Worm (Caenorhabditis elegans) whole organism, midembryonic: ENCODE data around the gene F02E11.7.

Source experiments
- T22C8.4 ChIP-seq: fragments of 200-800 bp; sonication (Bioruptor generic); IDR thresholded peaks from 2 replicates; pipeline ENCODE4 v1.3.6; 2022; ENCODE audit warnings: missing genetic modification characterization, missing compliant biosample characterization
- cog-1 ChIP-seq: sonication (generic microtip); optimal IDR thresholded peaks from 2 replicates; lab custom pipeline; 2016; ENCODE audit warnings: missing genetic modification characterization, missing compliant biosample characterization
- flt-1 ChIP-seq: fragments of 200-800 bp; sonication (Bioruptor generic); IDR thresholded peaks from 2 replicates; pipeline ENCODE4 v1.3.6; 2022; ENCODE audit warnings: missing genetic modification characterization, missing compliant biosample characterization
- klf-2 ChIP-seq: fragments of 200-800 bp; sonication (Bioruptor generic); conservative IDR thresholded peaks from 2 replicates; pipeline ENCODE4 v1.3.6; 2022; ENCODE audit warnings: missing genetic modification reagents, missing genetic modification characterization, missing compliant biosample characterization
- med-1 ChIP-seq: sonication (generic microtip); optimal IDR thresholded peaks from 2 replicates; lab custom pipeline; 2017; ENCODE audit warnings: missing genetic modification characterization, mild to moderate bottlenecking, missing compliant biosample characterization, antibody characterized with exemption, missing genetic modification reagents; ENCODE audit not compliant: insufficient read depth
- ref-1 ChIP-seq: fragments of 200-800 bp; sonication (Bioruptor generic); conservative IDR thresholded peaks from 2 replicates; pipeline ENCODE4 v1.3.6; 2022; ENCODE audit warnings: missing genetic modification reagents, missing genetic modification characterization, missing compliant biosample characterization
- tab-1 ChIP-seq: fragments of 200-800 bp; sonication (Bioruptor generic); IDR thresholded peaks from 2 replicates; pipeline ENCODE4 v1.3.6; 2022; ENCODE audit warnings: missing genetic modification characterization, missing compliant biosample characterization
- ztf-23 ChIP-seq: fragments of 200-800 bp; sonication (Bioruptor generic); IDR thresholded peaks from 2 replicates; pipeline ENCODE4 v1.3.6; 2022; ENCODE audit warnings: missing genetic modification reagents, missing genetic modification characterization, missing compliant biosample characterization
- ztf-29 ChIP-seq: fragments of 200-800 bp; sonication (Bioruptor generic); IDR thresholded peaks from 2 replicates; pipeline ENCODE4 v1.3.6; 2022; ENCODE audit warnings: missing genetic modification reagents, missing genetic modification characterization, missing compliant biosample characterization

Gene F02E11.7

ce11 chrII:3267365-3267764, at the start of gene F02E11.7:
F02E11.7 (plus strand) TSS chrII:3267665.
- TF ChIP-seq tab-1 (GFP tag; lab: Robert Waterston, UW) (no peak), med-1 (no peak), ztf-23 (GFP tag; lab: Robert Waterston, UW) (no peak)

ce11 chrII:3220723-3221122, 46.7 kb upstream of the F02E11.7 start, which contains the start of gene ZC239.22:
ZC239.22 (minus strand) TSS chrII:3220823.
- TF ChIP-seq klf-2 (GFP tag; lab: Robert Waterston, UW) (no peak), flt-1 (GFP tag; lab: Robert Waterston, UW) (no peak), ref-1 (GFP tag; lab: Robert Waterston, UW) (no peak)

- TF ChIP-seq klf-2 (GFP tag; lab: Robert Waterston, UW): no peak
- no peak for TF ChIP-seq med-1
- no peak for TF ChIP-seq T22C8.4 (GFP tag; lab: Robert Waterston, UW)
- no peak for TF ChIP-seq cog-1
- no peak for TF ChIP-seq ztf-29 (GFP tag; lab: Robert Waterston, UW)
- TF ChIP-seq ref-1 (GFP tag; lab: Robert Waterston, UW): no peak
- TF ChIP-seq tab-1 (GFP tag; lab: Robert Waterston, UW): no peak
These were observed 45.7 kb upstream of the F02E11.7 start, which contains the start of gene ZC239.14 for ce11 chrII:3221730-3222129. ZC239.14 (minus strand) TSS chrII:3222034.

- no peak for TF ChIP-seq ref-1 (GFP tag; lab: Robert Waterston, UW)
- no peak for TF ChIP-seq T22C8.4 (GFP tag; lab: Robert Waterston, UW)
- TF ChIP-seq klf-2 (GFP tag; lab: Robert Waterston, UW): no peak
- TF ChIP-seq flt-1 (GFP tag; lab: Robert Waterston, UW): no peak
- no peak for TF ChIP-seq tab-1 (GFP tag; lab: Robert Waterston, UW)
- no peak for TF ChIP-seq med-1
- no peak for TF ChIP-seq cog-1
- TF ChIP-seq ztf-29 (GFP tag; lab: Robert Waterston, UW): no peak
- TF ChIP-seq ztf-23 (GFP tag; lab: Robert Waterston, UW): no peak
These were observed 44.8 kb upstream of the F02E11.7 start, which contains the start of gene ZC239.13 for ce11 chrII:3222686-3223085. ZC239.13 (minus strand) TSS chrII:3222839.

- no peak for TF ChIP-seq ztf-23 (GFP tag; lab: Robert Waterston, UW)
- TF ChIP-seq ref-1 (GFP tag; lab: Robert Waterston, UW): no peak
- TF ChIP-seq ztf-29 (GFP tag; lab: Robert Waterston, UW): no peak
- TF ChIP-seq flt-1 (GFP tag; lab: Robert Waterston, UW): no peak
- TF ChIP-seq cog-1: no peak
These were observed 42.8 kb upstream of the F02E11.7 start, which contains the start of gene ZC239.15 for ce11 chrII:3224631-3225030. ZC239.15 (minus strand) TSS chrII:3224731.

- TF ChIP-seq med-1: no peak
- TF ChIP-seq ztf-23 (GFP tag; lab: Robert Waterston, UW): no peak
- TF ChIP-seq ztf-29 (GFP tag; lab: Robert Waterston, UW): no peak
- no peak for TF ChIP-seq flt-1 (GFP tag; lab: Robert Waterston, UW)
- no peak for TF ChIP-seq klf-2 (GFP tag; lab: Robert Waterston, UW)
- no peak for TF ChIP-seq cog-1
- no peak for TF ChIP-seq T22C8.4 (GFP tag; lab: Robert Waterston, UW)
- no peak for TF ChIP-seq ref-1 (GFP tag; lab: Robert Waterston, UW)
- no peak for TF ChIP-seq tab-1 (GFP tag; lab: Robert Waterston, UW)
These were observed 42.3 kb upstream of the F02E11.7 start, which contains the start of gene ZC239.16 for ce11 chrII:3225200-3225599. ZC239.16 (minus strand) TSS chrII:3225319.

- TF ChIP-seq ref-1 (GFP tag; lab: Robert Waterston, UW) (no peak), flt-1 (GFP tag; lab: Robert Waterston, UW) (no peak), ztf-29 (GFP tag; lab: Robert Waterston, UW) (no peak), klf-2 (GFP tag; lab: Robert Waterston, UW) (no peak), ztf-23 (GFP tag; lab: Robert Waterston, UW) (no peak), med-1 (no peak), tab-1 (GFP tag; lab: Robert Waterston, UW) (no peak), T22C8.4 (GFP tag; lab: Robert Waterston, UW) (no peak), cog-1 (no peak)
These were observed 41.7 kb upstream of the F02E11.7 start, which contains the start of gene ZC239.17 for ce11 chrII:3225780-3226179. ZC239.17 (minus strand) TSS chrII:3225880.

ce11 chrII:3230422-3230821, 37.0 kb upstream of the F02E11.7 start, which contains the start of gene srh-297:
srh-297 (minus strand) TSS chrII:3230522.
- TF ChIP-seq ztf-23 (GFP tag; lab: Robert Waterston, UW): no peak
- TF ChIP-seq tab-1 (GFP tag; lab: Robert Waterston, UW): no peak

- no peak for TF ChIP-seq ztf-29 (GFP tag; lab: Robert Waterston, UW)
- TF ChIP-seq ref-1 (GFP tag; lab: Robert Waterston, UW): no peak
- no peak for TF ChIP-seq tab-1 (GFP tag; lab: Robert Waterston, UW)
- no peak for TF ChIP-seq ztf-23 (GFP tag; lab: Robert Waterston, UW)
- no peak for TF ChIP-seq flt-1 (GFP tag; lab: Robert Waterston, UW)
- no peak for TF ChIP-seq cog-1
- TF ChIP-seq med-1: no peak
- no peak for TF ChIP-seq klf-2 (GFP tag; lab: Robert Waterston, UW)
- TF ChIP-seq T22C8.4 (GFP tag; lab: Robert Waterston, UW): no peak
These were observed 32.7 kb upstream of the F02E11.7 start, which contains the start of gene C17F4.8 for ce11 chrII:3234725-3235124. C17F4.8 (minus strand) TSS chrII:3234825.

ce11 chrII:3237038-3237521, 30.4 kb upstream of the F02E11.7 start, which contains the start of the genes srz-67 and C17F4.11:
srz-67 (minus strand) TSS chrII:3237138.
C17F4.11 (plus strand) TSS chrII:3237471.
- TF ChIP-seq ref-1 (GFP tag; lab: Robert Waterston, UW) (no peak), tab-1 (GFP tag; lab: Robert Waterston, UW) (no peak), ztf-29 (GFP tag; lab: Robert Waterston, UW) (no peak), klf-2 (GFP tag; lab: Robert Waterston, UW) (no peak), flt-1 (GFP tag; lab: Robert Waterston, UW) (no peak)
